3 fruit fly cellular contexts compared by ENCODE assay signal in genomic region chr3L:19979592-19979991, dm6.
TF ChIP-seq lines count a peak whose summit lies in the region.

Gene CG14182, minus strand, starts transcription at chr3L:19979812.

- TF ChIP-seq CTCF in whole organism, embryonic (GFP tag; optimal IDR thresholded peaks at IDR 0.05; lab: Kevin White, UChicago): no peak

TF ChIP-seq in whole organism, adult, 20 proteins besides CTCF, POLR2A, EP300 and RAD21:
- TF ChIP-seq CG14711 (tag; optimal IDR thresholded peaks at IDR 0.05; lab: Kevin White, UChicago) (no peak), Mnt (GFP tag; optimal IDR thresholded peaks at IDR 0.05; lab: Kevin White, UChicago) (no peak), CG11617 (GFP tag; optimal IDR thresholded peaks at IDR 0.05; lab: Kevin White, UChicago) (no peak), pad (GFP tag; optimal IDR thresholded peaks at IDR 0.05; lab: Kevin White, UChicago) (no peak), bab1 (GFP tag; optimal IDR thresholded peaks at IDR 0.05; lab: Kevin White, UChicago) (peak; percentile 24)

TF ChIP-seq in whole organism, embryonic, 481 proteins besides CTCF, POLR2A, EP300 and RAD21 (continues in another document):
- TF ChIP-seq sd (tag; optimal IDR thresholded peaks at IDR 0.05; lab: Kevin White, UChicago): no peak
- TF ChIP-seq pita (GFP tag; optimal IDR thresholded peaks at IDR 0.05; lab: Kevin White, UChicago): no peak
- no peak for TF ChIP-seq pros (GFP tag; optimal IDR thresholded peaks at IDR 0.05; lab: Kevin White, UChicago)
- TF ChIP-seq CG17802 (tag; optimal IDR thresholded peaks at IDR 0.05; lab: Kevin White, UChicago): no peak
- TF ChIP-seq CG12219 (GFP tag; optimal IDR thresholded peaks at IDR 0.05; lab: Kevin White, UChicago): no peak
- TF ChIP-seq CG6254 (GFP tag; optimal IDR thresholded peaks at IDR 0.05; lab: Kevin White, UChicago): no peak
- no peak for TF ChIP-seq Poxn (GFP tag; IDR thresholded peaks at IDR 0.05; lab: Robert Waterston, UW)
- TF ChIP-seq CG17361 (GFP tag; IDR thresholded peaks at IDR 0.05; lab: Robert Waterston, UW): no peak
- no peak for TF ChIP-seq B-H2 (GFP tag; optimal IDR thresholded peaks at IDR 0.05; lab: Kevin White, UChicago)
- TF ChIP-seq ssp (GFP tag; IDR thresholded peaks at IDR 0.05; lab: Robert Waterston, UW): no peak
- TF ChIP-seq chif (GFP tag; optimal IDR thresholded peaks at IDR 0.05; lab: Kevin White, UChicago): no peak
- peak; percentile 85 for TF ChIP-seq CG4617 (GFP tag; optimal IDR thresholded peaks at IDR 0.05; lab: Kevin White, UChicago; ENCODE audit: borderline replicate concordance)
- no peak for TF ChIP-seq CG33213 (GFP tag; optimal IDR thresholded peaks at IDR 0.05; lab: Kevin White, UChicago)
- no peak for TF ChIP-seq zfh1 (GFP tag; IDR thresholded peaks at IDR 0.05; lab: Robert Waterston, UW)
- TF ChIP-seq CG10366 (GFP tag; IDR thresholded peaks at IDR 0.05; lab: Robert Waterston, UW): no peak
- no peak for TF ChIP-seq ERR (GFP tag; optimal IDR thresholded peaks at IDR 0.05; lab: Kevin White, UChicago)
- no peak for TF ChIP-seq tna (GFP tag; IDR thresholded peaks at IDR 0.05; lab: Robert Waterston, UW; ENCODE audit: partially characterized antibody)
- TF ChIP-seq corto (GFP tag; optimal IDR thresholded peaks at IDR 0.05; lab: Kevin White, UChicago): no peak
- TF ChIP-seq CG9215 (GFP tag; IDR thresholded peaks at IDR 0.05; lab: Robert Waterston, UW): no peak
- TF ChIP-seq kay (GFP tag; optimal IDR thresholded peaks at IDR 0.05; lab: Kevin White, UChicago): no peak
- no peak for TF ChIP-seq Bteb2 (GFP tag; optimal IDR thresholded peaks at IDR 0.05; lab: Kevin White, UChicago)
- no peak for TF ChIP-seq az2 (GFP tag; optimal IDR thresholded peaks at IDR 0.05; lab: Kevin White, UChicago)
- no peak for TF ChIP-seq ems (GFP tag; optimal IDR thresholded peaks at IDR 0.05; lab: Kevin White, UChicago)
- no peak for TF ChIP-seq repo (GFP tag; optimal IDR thresholded peaks at IDR 0.05; lab: Kevin White, UChicago)
- TF ChIP-seq Fer3 (tag; optimal IDR thresholded peaks at IDR 0.05; lab: Kevin White, UChicago): no peak
- no peak for TF ChIP-seq pb (GFP tag; optimal IDR thresholded peaks at IDR 0.05; lab: Kevin White, UChicago)
- TF ChIP-seq PHDP (tag; optimal IDR thresholded peaks at IDR 0.05; lab: Kevin White, UChicago): no peak
- TF ChIP-seq Doc3 (GFP tag; IDR thresholded peaks at IDR 0.05; lab: Robert Waterston, UW; ENCODE audit: partially characterized antibody): peak; percentile 31; the same call in 1 of the 3 replicates
- no peak for TF ChIP-seq lola (GFP tag; optimal IDR thresholded peaks at IDR 0.05; lab: Kevin White, UChicago)
- TF ChIP-seq jumu (GFP tag; optimal IDR thresholded peaks at IDR 0.05; lab: Kevin White, UChicago): no peak
- TF ChIP-seq CG3281 (GFP tag; optimal IDR thresholded peaks at IDR 0.05; lab: Kevin White, UChicago): no peak
- TF ChIP-seq disco-r (GFP tag; optimal IDR thresholded peaks at IDR 0.05; lab: Kevin White, UChicago): no peak
- TF ChIP-seq Kr (GFP tag; optimal IDR thresholded peaks at IDR 0.05; lab: Kevin White, UChicago): no peak
- TF ChIP-seq CHES-1-like (GFP tag; optimal IDR thresholded peaks at IDR 0.05; lab: Kevin White, UChicago): no peak
- TF ChIP-seq CG8944 (GFP tag; optimal IDR thresholded peaks at IDR 0.05; lab: Kevin White, UChicago): no peak
- TF ChIP-seq Mes4 (GFP tag; optimal IDR thresholded peaks at IDR 0.05; lab: Kevin White, UChicago): no peak
- TF ChIP-seq btn (GFP tag; optimal IDR thresholded peaks at IDR 0.05; lab: Kevin White, UChicago): no peak
- no peak for TF ChIP-seq HLH54F (GFP tag; optimal IDR thresholded peaks at IDR 0.05; lab: Kevin White, UChicago)
- TF ChIP-seq CG13287 (GFP tag; IDR thresholded peaks at IDR 0.05; lab: Robert Waterston, UW; ENCODE audit: partially characterized antibody): peak; percentile 47; the same call in 1 of the 2 replicates
- no peak for TF ChIP-seq fu2 (GFP tag; optimal IDR thresholded peaks at IDR 0.05; lab: Kevin White, UChicago)
- TF ChIP-seq Drgx (GFP tag; IDR thresholded peaks at IDR 0.05; lab: Robert Waterston, UW): no peak
- 0 out of 2 replicates have a peak, but pooled peaks have one; percentile 7 for TF ChIP-seq bbx (GFP tag; IDR thresholded peaks at IDR 0.05; lab: Robert Waterston, UW; ENCODE audit: partially characterized antibody)
- no peak for TF ChIP-seq CG32772 (GFP tag; IDR thresholded peaks at IDR 0.05; lab: Robert Waterston, UW)
- TF ChIP-seq CoRest (tag; optimal IDR thresholded peaks at IDR 0.05; lab: Kevin White, UChicago): no peak

TF ChIP-seq in whole organism, prepupa, 60 proteins besides CTCF, POLR2A, EP300 and RAD21:
- TF ChIP-seq CG3919 (GFP tag; optimal IDR thresholded peaks at IDR 0.05; lab: Kevin White, UChicago): no peak
- TF ChIP-seq fkh (GFP tag; optimal IDR thresholded peaks at IDR 0.05; lab: Kevin White, UChicago): peak; percentile 91
